Worm (Caenorhabditis elegans) whole organism, young adult: ENCODE results near the gene fkh-6.

Source experiments
- B0035.1 ChIP-seq: sonication (generic microtip); optimal IDR thresholded peaks from 2 replicates; lab custom pipeline; 2016; ENCODE audit warnings: missing genetic modification characterization, mild to moderate bottlenecking, missing compliant biosample characterization, missing genotype, missing genetic modification reagents
- C06A6.2 ChIP-seq: fragments of 200-800 bp; sonication (Bioruptor generic); conservative IDR thresholded peaks from 2 replicates; pipeline ENCODE4 v1.3.6; 2022; ENCODE audit warnings: missing genetic modification characterization, missing compliant biosample characterization
- F49E8.2 ChIP-seq: sonication (generic microtip); optimal IDR thresholded peaks from 3 replicates; lab custom pipeline; 2017; ENCODE audit warnings: missing genetic modification characterization, mild to moderate bottlenecking, missing compliant biosample characterization, antibody characterized with exemption, moderate library complexity; ENCODE audit not compliant: insufficient read depth
- F55B11.4 ChIP-seq: sonication (generic microtip); optimal IDR thresholded peaks from 2 replicates; lab custom pipeline; 2016; ENCODE audit warnings: missing compliant biosample characterization, missing genetic modification characterization, borderline replicate concordance; ENCODE audit not compliant: insufficient read depth
- F57C9.4 ChIP-seq: sonication (generic microtip); optimal IDR thresholded peaks from 2 replicates; lab custom pipeline; 2017; ENCODE audit warnings: mild to moderate bottlenecking, missing genetic modification characterization, missing compliant biosample characterization
- T07F8.4 ChIP-seq: sonication (generic microtip); optimal IDR thresholded peaks from 2 replicates; lab custom pipeline; 2016; ENCODE audit warnings: mild to moderate bottlenecking, missing genetic modification characterization, moderate library complexity, missing compliant biosample characterization
- Y53G8AR.9 ChIP-seq: fragments of 200-800 bp; sonication (Bioruptor generic); conservative IDR thresholded peaks from 2 replicates; pipeline ENCODE4 v1.3.6; 2022; ENCODE audit warnings: missing genetic modification reagents, missing genetic modification characterization, missing compliant biosample characterization
- Y95B8A.8 ChIP-seq: fragments of 200-800 bp; sonication (Bioruptor generic); IDR thresholded peaks from 2 replicates; pipeline ENCODE4 v1.3.6; 2022; ENCODE audit warnings: missing genetic modification reagents, missing genetic modification characterization, missing compliant biosample characterization
- ZK185.1 ChIP-seq: sonication (generic microtip); optimal IDR thresholded peaks from 2 replicates; lab custom pipeline; 2016; ENCODE audit warnings: mild to moderate bottlenecking, missing genetic modification characterization, missing compliant biosample characterization; ENCODE audit not compliant: poor library complexity, severe bottlenecking
- aptf-2 ChIP-seq: fragments of 200-800 bp; sonication (Bioruptor generic); conservative IDR thresholded peaks from 2 replicates; pipeline ENCODE4 v1.3.6; 2022; ENCODE audit warnings: missing genetic modification reagents, missing genetic modification characterization, missing compliant biosample characterization
- aptf-3 ChIP-seq: fragments of 200-800 bp; sonication (Bioruptor generic); IDR thresholded peaks from 2 replicates; pipeline ENCODE4 v1.3.6; 2022; ENCODE audit warnings: missing genetic modification characterization, missing compliant biosample characterization
- attf-3 ChIP-seq: fragments of 200-800 bp; sonication (Bioruptor generic); conservative IDR thresholded peaks from 2 replicates; pipeline ENCODE4 v1.3.6; 2022; ENCODE audit warnings: missing genetic modification reagents, missing genetic modification characterization, missing compliant biosample characterization
- attf-5 ChIP-seq: fragments of 200-800 bp; sonication (Bioruptor generic); optimal IDR thresholded peaks from 2 replicates; lab custom pipeline; 2018; ENCODE audit warnings: mild to moderate bottlenecking, missing genetic modification characterization, missing compliant biosample characterization
- cebp-2 ChIP-seq: fragments of 200-800 bp; sonication (Bioruptor generic); IDR thresholded peaks from 2 replicates; pipeline ENCODE4 v1.3.6; 2022; ENCODE audit warnings: missing genetic modification characterization, missing compliant biosample characterization
- efl-1 ChIP-seq: fragments of 150-350 bp; optimal IDR thresholded peaks from 2 replicates; lab custom pipeline; 2014; ENCODE audit warnings: missing biosample characterization, missing genetic modification reagents, missing genetic modification characterization
- egl-44 ChIP-seq: fragments of 200-800 bp; sonication (Bioruptor generic); IDR thresholded peaks from 2 replicates; pipeline ENCODE4 v1.3.6; 2022; ENCODE audit warnings: missing genetic modification reagents, missing genetic modification characterization, missing compliant biosample characterization
- hlh-12 ChIP-seq: sonication (generic microtip); optimal IDR thresholded peaks from 2 replicates; lab custom pipeline; 2016; ENCODE audit warnings: missing genetic modification characterization, missing compliant biosample characterization
- let-607 ChIP-seq, 2 experiments: fragments of 200-800 bp in 1 of 2; sonication (Bioruptor generic) in 1 of 2; sonication (generic microtip) in 1 of 2; optimal IDR thresholded peaks; 2 replicates each; lab custom pipeline; 2016 to 2018; ENCODE audit warnings: mild to moderate bottlenecking in 2 of 2, missing compliant biosample characterization in 2 of 2, missing genetic modification characterization in 2 of 2, moderate library complexity in 2 of 2, missing genotype in 1 of 2
- lin-26 ChIP-seq: fragments of 200-800 bp; sonication (Bioruptor generic); IDR thresholded peaks from 2 replicates; pipeline ENCODE4 v1.3.6; 2022; ENCODE audit warnings: missing genetic modification reagents, missing genetic modification characterization, missing compliant biosample characterization
- lsl-1 ChIP-seq: fragments of 200-800 bp; sonication (Bioruptor generic); optimal IDR thresholded peaks from 2 replicates; lab custom pipeline; 2018; ENCODE audit warnings: mild to moderate bottlenecking, missing genetic modification characterization, moderate library complexity, missing compliant biosample characterization
- madf-10 ChIP-seq: sonication (generic microtip); optimal IDR thresholded peaks from 2 replicates; lab custom pipeline; 2016; ENCODE audit warnings: mild to moderate bottlenecking, missing genetic modification characterization, missing compliant biosample characterization
- madf-6 ChIP-seq: fragments of 200-800 bp; sonication (Bioruptor generic); IDR thresholded peaks from 2 replicates; pipeline ENCODE4 v1.3.6; 2022; ENCODE audit warnings: missing genetic modification reagents, missing genetic modification characterization, missing compliant biosample characterization
- madf-8 ChIP-seq: fragments of 200-800 bp; sonication (Bioruptor generic); conservative IDR thresholded peaks from 2 replicates; pipeline ENCODE4 v1.3.6; 2022; ENCODE audit warnings: missing genetic modification reagents, missing genetic modification characterization, missing compliant biosample characterization
- mes-4 ChIP-seq: sonication (generic microtip); optimal IDR thresholded peaks from 2 replicates; lab custom pipeline; 2016; ENCODE audit warnings: missing genotype, missing genetic modification characterization, missing compliant biosample characterization
- rec-8 ChIP-seq, 2 experiments: sonication (generic microtip); optimal IDR thresholded peaks; 2 replicates each; lab custom pipeline; 2016; ENCODE audit warnings: mild to moderate bottlenecking in 2 of 2, missing genetic modification characterization in 2 of 2, missing genetic modification reagents in 2 of 2, missing genotype in 2 of 2, missing biosample characterization in 1 of 2, missing compliant biosample characterization in 1 of 2, moderate library complexity in 1 of 2
- repo-1 ChIP-seq: sonication (generic microtip); optimal IDR thresholded peaks from 2 replicates; lab custom pipeline; 2017; ENCODE audit warnings: mild to moderate bottlenecking, missing genetic modification characterization, missing compliant biosample characterization
- rpc-1 ChIP-seq, 2 experiments: fragments of 150-350 bp in 1 of 2; sonication (generic microtip) in 1 of 2; optimal IDR thresholded peaks; 2 replicates each; lab custom pipeline; 2014 to 2018; ENCODE audit warnings: missing biosample characterization in 1 of 2, missing genetic modification characterization in 1 of 2, missing genetic modification reagents in 1 of 2, missing genotype in 1 of 2
- sdz-38 ChIP-seq: sonication (generic microtip); optimal IDR thresholded peaks from 2 replicates; lab custom pipeline; 2016; ENCODE audit warnings: missing genotype, missing genetic modification characterization, missing compliant biosample characterization
- snpc-1.1 ChIP-seq: sonication (generic microtip); optimal IDR thresholded peaks from 2 replicates; lab custom pipeline; 2017; ENCODE audit warnings: missing genetic modification characterization, mild to moderate bottlenecking, missing compliant biosample characterization, antibody characterized with exemption, moderate library complexity, missing genotype, missing genetic modification reagents; ENCODE audit not compliant: insufficient read depth
- snpc-1.3 ChIP-seq: sonication (generic microtip); optimal IDR thresholded peaks from 2 replicates; lab custom pipeline; 2017; ENCODE audit warnings: missing genetic modification characterization, mild to moderate bottlenecking, missing compliant biosample characterization, antibody characterized with exemption, moderate library complexity, missing genotype, missing genetic modification reagents; ENCODE audit not compliant: insufficient read depth
- snpc-4 ChIP-seq, 5 experiments: fragments of 150-350 bp in 1 of 5; sonication (generic microtip) in 4 of 5; optimal IDR thresholded peaks; 2 replicates each; lab custom pipeline; 2014 to 2018; ENCODE audit warnings: missing genetic modification characterization in 5 of 5, missing biosample characterization in 3 of 5, antibody characterized with exemption in 2 of 5, mild to moderate bottlenecking in 2 of 5, missing compliant biosample characterization in 2 of 5, missing genotype in 2 of 5, moderate library complexity in 2 of 5, missing genetic modification reagents in 1 of 5
- unc-62 ChIP-seq: fragments of 150-350 bp; optimal IDR thresholded peaks from 2 replicates; lab custom pipeline; 2014; ENCODE audit warnings: missing biosample characterization, missing genetic modification reagents, missing genetic modification characterization
- zfh-2 ChIP-seq: fragments of 200-800 bp; sonication (Bioruptor generic); conservative IDR thresholded peaks from 2 replicates; pipeline ENCODE4 v1.3.6; 2022; ENCODE audit warnings: missing genetic modification reagents, missing genetic modification characterization, missing compliant biosample characterization
- ztf-28 ChIP-seq: fragments of 200-800 bp; sonication (Bioruptor generic); IDR thresholded peaks from 2 replicates; pipeline ENCODE4 v1.3.6; 2022; ENCODE audit warnings: missing genetic modification reagents, missing genetic modification characterization, missing compliant biosample characterization
- ztf-3 ChIP-seq: fragments of 200-800 bp; sonication (Bioruptor generic); optimal IDR thresholded peaks from 2 replicates; lab custom pipeline; 2018; ENCODE audit warnings: mild to moderate bottlenecking, missing genetic modification characterization, missing compliant biosample characterization

fkh-6 gene

DNA sequence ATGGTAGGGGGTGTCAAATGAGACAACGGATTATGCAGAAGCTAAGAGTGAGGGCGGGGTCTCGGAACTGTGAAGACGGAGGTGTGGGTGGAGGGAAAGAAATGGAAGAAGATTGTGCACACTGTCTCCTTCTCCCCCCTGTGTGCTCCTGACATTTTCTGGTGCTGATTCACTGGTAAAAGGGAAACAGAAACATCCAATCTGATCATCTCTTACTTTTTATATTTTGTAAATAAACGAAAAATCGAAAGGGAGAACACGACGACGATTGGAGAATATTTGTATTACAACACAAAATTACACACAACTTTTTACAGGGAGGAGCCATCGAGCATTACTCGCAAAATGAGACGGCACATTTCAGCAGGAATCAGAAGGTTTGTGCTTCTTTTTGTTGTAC is at the start of gene fkh-6:
TSS of gene fkh-6 (minus strand) at position 101 of the 400 bp plus-strand sequence.
- TF ChIP-seq zfh-2 (peak; percentile 66), hlh-12 (tag; lab: Kevin White, UChicago) (no peak), F55B11.4 (tag; lab: Kevin White, UChicago) (no peak), aptf-2 (GFP tag; lab: Robert Waterston, UW) (no peak)

ce11 chrII:4428121-4428520 is 44.9 kb upstream of the fkh-6 start:
- TF ChIP-seq mes-4 (tag; lab: Kevin White, UChicago) (no peak), madf-10 (no peak), lin-26 (no peak), repo-1 (tag; lab: Kevin White, UChicago) (no peak), zfh-2 (0 out of 2 replicates have a peak, but pooled peaks have one; percentile 35), cebp-2 (GFP tag; lab: Robert Waterston, UW) (0 out of 2 replicates have a peak, but pooled peaks have one; percentile 36), madf-8 (GFP tag; lab: Robert Waterston, UW) (0 out of 2 replicates have a peak, but pooled peaks have one; percentile 11)

- TF ChIP-seq ztf-28 (no peak), rpc-1 (optimal IDR thresholded peaks at IDR 0.05; lab: Kevin White, UChicago) (no peak), rpc-1 (tag; optimal IDR thresholded peaks at IDR 0.05; lab: Kevin White, UChicago) (no peak), madf-6 (peak; percentile 46; the same call in 1 of the 2 replicates), lsl-1 (GFP tag; lab: Kevin White, UChicago) (peak; percentile 5), B0035.1 (tag; lab: Kevin White, UChicago) (no peak), snpc-4 (GFP tag; optimal IDR thresholded peaks at IDR 0.05; lab: Kevin White, UChicago) (no peak), snpc-4 (tag; optimal IDR thresholded peaks at IDR 0.05; lab: Kevin White, UChicago) (no peak), T07F8.4 (tag; lab: Kevin White, UChicago) (no peak), madf-10 (no peak), attf-3 (GFP tag; lab: Robert Waterston, UW) (no peak)
These were observed 41.6 kb upstream of the fkh-6 start, which contains the start of the genes dcaf-13 and toe-1 for ce11 chrII:4424807-4425206. TSS of gene dcaf-13 (minus strand) at chrII:4424902. TSS of gene toe-1 (plus strand) at chrII:4425167.

DNA sequence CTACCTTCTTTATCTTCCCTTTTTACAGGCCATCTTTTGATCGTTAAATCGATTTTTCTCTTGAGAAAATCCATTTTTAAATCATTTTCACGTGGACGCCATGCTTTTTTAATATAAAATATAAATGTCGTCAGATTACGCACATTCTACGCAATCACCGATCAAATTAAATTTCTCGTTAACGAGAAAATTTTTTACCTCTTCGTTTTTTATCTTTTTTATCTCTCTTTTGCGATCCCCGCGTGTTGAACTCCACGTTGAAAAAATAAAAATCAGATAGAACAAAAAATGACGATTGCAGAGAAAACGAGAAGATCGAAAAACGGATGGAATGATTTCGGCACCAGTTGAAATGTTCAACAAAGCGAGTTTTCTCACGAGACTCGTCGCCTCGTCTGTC is 36.8 kb upstream of the fkh-6 start, which contains the start of gene bpnt-1:
TSS of gene bpnt-1 (plus strand) at position 301 of the 400 bp plus-strand sequence.
- 0 out of 2 replicates have a peak, but pooled peaks have one; percentile 28 for TF ChIP-seq Y95B8A.8 (GFP tag; lab: Robert Waterston, UW)
- no peak for TF ChIP-seq snpc-1.1 (tag; lab: Kevin White, UChicago)
- TF ChIP-seq let-607 (tag; optimal IDR thresholded peaks at IDR 0.05; lab: Kevin White, UChicago), result no peak
- TF ChIP-seq sdz-38, result no peak
- TF ChIP-seq Y53G8AR.9 (GFP tag; lab: Robert Waterston, UW), result no peak

DNA sequence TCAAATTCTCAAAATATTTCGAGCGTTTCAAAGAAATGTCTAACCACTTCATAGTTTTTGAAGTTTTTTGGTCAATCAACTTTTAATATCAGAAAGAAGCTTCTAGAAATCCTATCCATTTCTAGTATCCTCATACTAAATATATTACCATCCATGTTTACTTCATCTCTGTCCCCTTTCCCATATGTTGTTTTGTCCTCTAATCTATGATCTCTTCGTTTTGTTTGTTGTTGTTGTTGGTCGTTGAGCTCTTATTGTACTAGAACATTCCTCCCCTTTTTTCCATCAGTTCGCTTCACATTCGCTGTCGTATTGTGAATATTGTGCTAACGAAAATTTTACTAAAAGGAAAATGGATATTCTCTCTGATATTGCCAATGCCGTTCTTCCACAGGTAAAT is 34.1 kb upstream of the fkh-6 start, which contains the start of gene sod-5:
TSS of gene sod-5 (plus strand) at position 301 of the 400 bp plus-strand sequence.
- TF ChIP-seq aptf-2 (GFP tag; lab: Robert Waterston, UW) (no peak), attf-5 (GFP tag; lab: Kevin White, UChicago) (no peak), egl-44 (GFP tag; lab: Robert Waterston, UW) (no peak), aptf-3 (GFP tag; lab: Robert Waterston, UW) (no peak), rec-8 (tag; optimal IDR thresholded peaks at IDR 0.05; lab: Kevin White, UChicago) (no peak), B0035.1 (tag; lab: Kevin White, UChicago) (no peak), lin-26 (no peak), unc-62 (GFP tag; lab: Kevin White, UChicago) (no peak), ztf-3 (GFP tag; lab: Kevin White, UChicago) (no peak), F57C9.4 (no peak), lsl-1 (GFP tag; lab: Kevin White, UChicago) (no peak), Y53G8AR.9 (GFP tag; lab: Robert Waterston, UW) (no peak), let-607 (tag; optimal IDR thresholded peaks at IDR 0.05; lab: Kevin White, UChicago) (no peak), F49E8.2 (tag; lab: Kevin White, UChicago) (no peak), efl-1 (GFP tag; lab: Kevin White, UChicago) (no peak), C06A6.2 (no peak), snpc-1.3 (tag; lab: Kevin White, UChicago) (no peak), ZK185.1 (tag; lab: Kevin White, UChicago) (no peak)
